Fruit fly (Drosophila melanogaster): ENCODE data around the gene CG7208.

The CG7208 gene

DNA sequence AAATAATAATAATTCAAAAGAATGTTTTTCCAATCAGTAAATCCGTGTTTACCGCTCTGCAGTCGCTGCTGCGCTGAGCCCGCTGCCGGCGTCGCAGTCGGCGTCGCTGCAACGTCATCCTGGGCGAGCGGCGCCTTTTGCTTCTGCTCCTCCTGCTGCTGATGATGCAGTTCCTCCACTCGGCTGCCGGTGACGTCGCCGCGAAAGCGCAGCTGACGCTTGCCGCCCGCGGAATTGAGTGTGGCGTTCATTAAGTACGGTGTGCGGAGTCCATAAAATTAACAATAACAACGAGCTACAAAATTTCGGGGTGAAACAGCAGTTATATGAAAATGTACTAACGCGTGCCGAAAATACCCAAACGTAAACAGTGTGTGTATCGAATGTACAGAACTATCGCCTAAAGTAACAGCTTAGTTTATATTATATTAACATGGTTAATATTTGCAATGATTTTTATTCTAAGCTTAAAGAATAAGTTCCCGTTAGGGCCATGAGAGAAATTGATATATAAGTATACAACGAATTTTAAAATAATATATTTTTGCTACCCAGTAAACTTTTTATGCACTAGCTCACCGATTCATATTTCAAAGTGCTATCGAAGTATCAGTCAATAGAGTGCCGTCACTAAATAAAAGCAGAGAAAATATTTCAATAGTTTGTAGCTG is 21.3 kb downstream of the CG7208 start, which contains the start of the genes CG7218 and Cbp20 (continued):
- no peak for TF ChIP-seq crc (GFP tag; optimal IDR thresholded peaks at IDR 0.05)
- TF ChIP-seq CG6683 (GFP tag; optimal IDR thresholded peaks at IDR 0.05): no peak
- TF ChIP-seq CG11504 (tag; optimal IDR thresholded peaks at IDR 0.05): peak; percentile 70
- peak; percentile 88 for TF ChIP-seq Doc3 (GFP tag; IDR thresholded peaks at IDR 0.05; ENCODE audit: partially characterized antibody)
- no peak for TF ChIP-seq lov (optimal IDR thresholded peaks at IDR 0.05)
- no peak for TF ChIP-seq lov (GFP tag; IDR thresholded peaks at IDR 0.05)
- peak; percentile 84 for TF ChIP-seq Xbp1 (GFP tag; optimal IDR thresholded peaks at IDR 0.05)
- peak; percentile 95 for TF ChIP-seq Adf1 (GFP tag; IDR thresholded peaks at IDR 0.05)
- peak; percentile 68; the same call in 1 of the 3 replicates for TF ChIP-seq ase (GFP tag; IDR thresholded peaks at IDR 0.05)
- TF ChIP-seq Dll (GFP tag; IDR thresholded peaks at IDR 0.05; ENCODE audit: partially characterized antibody): peak; percentile 96
- TF ChIP-seq CG14710 (tag; optimal IDR thresholded peaks at IDR 0.05): peak; percentile 82
- no peak for TF ChIP-seq CG14965 (GFP tag; optimal IDR thresholded peaks at IDR 0.05; ENCODE audit: borderline replicate concordance)
- TF ChIP-seq bcd (GFP tag; optimal IDR thresholded peaks at IDR 0.05): peak; percentile 57
- peak; percentile 74 for TF ChIP-seq CG2712 (tag; optimal IDR thresholded peaks at IDR 0.05)
- TF ChIP-seq CkIIα-i1 (GFP tag; IDR thresholded peaks at IDR 0.05): no peak
- peak; percentile 56 for TF ChIP-seq CG7556 (GFP tag; optimal IDR thresholded peaks at IDR 0.05)
- no peak for TF ChIP-seq Hr39 (optimal IDR thresholded peaks at IDR 0.05)
- peak; percentile 49 for TF ChIP-seq NC2β (GFP tag; optimal IDR thresholded peaks at IDR 0.05)
- no peak for TF ChIP-seq CG6854 (GFP tag; optimal IDR thresholded peaks at IDR 0.05)
- TF ChIP-seq CG8478 (optimal IDR thresholded peaks at IDR 0.05): no peak
- TF ChIP-seq CG17829 (tag; optimal IDR thresholded peaks at IDR 0.05): peak; percentile 75
- no peak for TF ChIP-seq CG15011 (GFP tag; optimal IDR thresholded peaks at IDR 0.05)
- no peak for TF ChIP-seq Gsc (GFP tag; IDR thresholded peaks at IDR 0.05)
- no peak for TF ChIP-seq CG30431 (GFP tag; optimal IDR thresholded peaks at IDR 0.05)
- peak; percentile 31 for TF ChIP-seq HmgD (GFP tag; optimal IDR thresholded peaks at IDR 0.05)
- TF ChIP-seq CG17328 (GFP tag; IDR thresholded peaks at IDR 0.05): peak; percentile 65
- peak; percentile 29; the same call in 1 of the 2 replicates for TF ChIP-seq tna (GFP tag; IDR thresholded peaks at IDR 0.05; ENCODE audit: partially characterized antibody)
- TF ChIP-seq BEAF-32 (GFP tag; optimal IDR thresholded peaks at IDR 0.05): peak; percentile 94
- peak; percentile 93 for TF ChIP-seq Rfx (GFP tag; IDR thresholded peaks at IDR 0.05)
- TF ChIP-seq ham (GFP tag; IDR thresholded peaks at IDR 0.05): no peak
- peak; percentile 94 for TF ChIP-seq Ets65A (GFP tag)
- TF ChIP-seq CG17359 (tag; optimal IDR thresholded peaks at IDR 0.05): peak; percentile 64
- no peak for TF ChIP-seq exex (tag; optimal IDR thresholded peaks at IDR 0.05)
- TF ChIP-seq CG14441 (GFP tag; IDR thresholded peaks at IDR 0.05): peak; percentile 73
- peak; percentile 84 for TF ChIP-seq CoRest (tag; optimal IDR thresholded peaks at IDR 0.05)
- TF ChIP-seq Ptx1 (GFP tag; IDR thresholded peaks at IDR 0.05): peak; percentile 83
- peak; percentile 64 for TF ChIP-seq phol (tag; optimal IDR thresholded peaks at IDR 0.05)
- TF ChIP-seq ATbp (GFP tag; optimal IDR thresholded peaks at IDR 0.05): no peak
- TF ChIP-seq CG6765 (GFP tag; optimal IDR thresholded peaks at IDR 0.05): no peak
- no peak for TF ChIP-seq Dip2 (GFP tag; IDR thresholded peaks at IDR 0.05)
- peak; percentile 47 for TF ChIP-seq Deaf1 (tag; optimal IDR thresholded peaks at IDR 0.05)
- peak; percentile 66 for TF ChIP-seq CG6272 (GFP tag; IDR thresholded peaks at IDR 0.05)
- peak; percentile 10 for TF ChIP-seq CG16815 (GFP tag; optimal IDR thresholded peaks at IDR 0.05)
- TF ChIP-seq H15 (GFP tag; IDR thresholded peaks at IDR 0.05): peak; percentile 65; the same call in 1 of the 3 replicates
- 0 out of 2 replicates have a peak, but pooled peaks have one; percentile 26 for TF ChIP-seq dati (GFP tag; IDR thresholded peaks at IDR 0.05)
- peak; percentile 69 for TF ChIP-seq CG12769 (tag; optimal IDR thresholded peaks at IDR 0.05)
- TF ChIP-seq Nf-YB (GFP tag; optimal IDR thresholded peaks at IDR 0.05): peak; percentile 48
- no peak for TF ChIP-seq CG2202 (tag; optimal IDR thresholded peaks at IDR 0.05)
- peak; percentile 41; the same call in 1 of the 2 replicates for TF ChIP-seq cas (GFP tag; IDR thresholded peaks at IDR 0.05)
- peak; percentile 23; the same call in 2 of the 3 replicates for TF ChIP-seq CG34422 (GFP tag; IDR thresholded peaks at IDR 0.05)
